Worm (Caenorhabditis elegans) whole organism, L2 larva: ENCODE measurements around the gene R01E6.5.

Experiments
- C34F6.9 ChIP-seq: fragments of 150-350 bp; optimal IDR thresholded peaks from 2 replicates; lab custom pipeline; 2014; ENCODE audit warnings: missing biosample characterization, missing genetic modification characterization
- F13H6.1 ChIP-seq: sonication (generic microtip); optimal IDR thresholded peaks from 2 replicates; lab custom pipeline; 2016; ENCODE audit warnings: missing genetic modification characterization, missing compliant biosample characterization
- R02D3.7 ChIP-seq: fragments of 150-350 bp; optimal IDR thresholded peaks from 2 replicates; lab custom pipeline; 2014; ENCODE audit warnings: missing biosample characterization, missing genetic modification characterization
- Y55F3AM.14 ChIP-seq: fragments of 200-800 bp; sonication (Bioruptor generic); optimal IDR thresholded peaks from 2 replicates; lab custom pipeline; 2018; ENCODE audit warnings: mild to moderate bottlenecking, missing genetic modification characterization, missing compliant biosample characterization
- ZK546.5 ChIP-seq: sonication (generic microtip); optimal IDR thresholded peaks from 2 replicates; lab custom pipeline; 2017; ENCODE audit warnings: missing biosample characterization, missing genetic modification characterization
- alr-1 ChIP-seq: fragments of 150-350 bp; optimal IDR thresholded peaks from 2 replicates; lab custom pipeline; 2014; ENCODE audit warnings: missing biosample characterization, missing genetic modification characterization
- aly-2 ChIP-seq: fragments of 150-350 bp; optimal IDR thresholded peaks from 2 replicates; lab custom pipeline; 2014; ENCODE audit warnings: missing biosample characterization, missing genetic modification characterization
- ama-1 ChIP-seq: fragments of 150-350 bp; optimal IDR thresholded peaks from 2 replicates; lab custom pipeline; 2018; ENCODE audit warnings: inconsistent platforms
- ceh-16 ChIP-seq: fragments of 150-350 bp; optimal IDR thresholded peaks from 2 replicates; lab custom pipeline; 2014; ENCODE audit warnings: missing biosample characterization, missing genetic modification characterization
- ceh-82 ChIP-seq: fragments of 150-350 bp; optimal IDR thresholded peaks from 2 replicates; lab custom pipeline; 2014; ENCODE audit warnings: missing biosample characterization, missing genetic modification characterization
- crh-2 ChIP-seq: sonication (generic microtip); optimal IDR thresholded peaks from 2 replicates; lab custom pipeline; 2017; ENCODE audit warnings: missing biosample characterization, missing genetic modification characterization
- egl-27 ChIP-seq: sonication (generic microtip); optimal IDR thresholded peaks from 3 replicates; lab custom pipeline; 2017; ENCODE audit warnings: missing biosample characterization, missing genetic modification reagents, missing genetic modification characterization
- elt-1 ChIP-seq: fragments of 150-350 bp; optimal IDR thresholded peaks from 2 replicates; lab custom pipeline; 2014; ENCODE audit warnings: missing biosample characterization, missing genetic modification characterization
- elt-3 ChIP-seq: sonication (generic microtip); optimal IDR thresholded peaks from 2 replicates; lab custom pipeline; 2017; ENCODE audit warnings: missing biosample characterization, missing genetic modification characterization
- fos-1 ChIP-seq: fragments of 150-350 bp; optimal IDR thresholded peaks from 2 replicates; lab custom pipeline; 2014; ENCODE audit warnings: missing biosample characterization, missing genetic modification characterization
- gmeb-1 ChIP-seq: fragments of 150-350 bp; optimal IDR thresholded peaks from 2 replicates; lab custom pipeline; 2014; ENCODE audit warnings: missing biosample characterization, missing genetic modification characterization
- lin-11 ChIP-seq: fragments of 150-350 bp; sonication (generic microtip); optimal IDR thresholded peaks from 2 replicates; lab custom pipeline; 2014; ENCODE audit warnings: missing biosample characterization, missing genetic modification characterization, inconsistent platforms, mixed read lengths
- lin-13 ChIP-seq: fragments of 150-350 bp; optimal IDR thresholded peaks from 2 replicates; lab custom pipeline; 2014; ENCODE audit warnings: missing biosample characterization, missing genetic modification reagents, missing genetic modification characterization
- lin-39 ChIP-seq: fragments of 150-350 bp; optimal IDR thresholded peaks from 2 replicates; lab custom pipeline; 2014; ENCODE audit warnings: missing biosample characterization, missing genetic modification reagents, missing genetic modification characterization
- lsy-2 ChIP-seq, 2 experiments: fragments of 150-350 bp in 1 of 2; sonication (generic microtip) in 1 of 2; optimal IDR thresholded peaks; 2 replicates each; lab custom pipeline; 2014 to 2017; ENCODE audit warnings: missing biosample characterization in 2 of 2, missing genetic modification characterization in 2 of 2
- mab-5 ChIP-seq: fragments of 150-350 bp; optimal IDR thresholded peaks from 2 replicates; lab custom pipeline; 2014; ENCODE audit warnings: missing biosample characterization, missing genetic modification characterization
- mbf-1 ChIP-seq: sonication (generic microtip); optimal IDR thresholded peaks from 2 replicates; lab custom pipeline; 2017; ENCODE audit warnings: missing biosample characterization, missing genetic modification characterization
- mdl-1 ChIP-seq, 2 experiments: fragments of 150-350 bp in 1 of 2; sonication (generic microtip) in 1 of 2; optimal IDR thresholded peaks; 2 replicates each; lab custom pipeline; 2017; ENCODE audit warnings: missing biosample characterization in 2 of 2, missing genetic modification characterization in 2 of 2
- nhr-10 ChIP-seq: sonication (generic microtip); optimal IDR thresholded peaks from 2 replicates; lab custom pipeline; 2017; ENCODE audit warnings: missing biosample characterization, missing genetic modification characterization
- nhr-11 ChIP-seq: fragments of 150-350 bp; optimal IDR thresholded peaks from 2 replicates; lab custom pipeline; 2014; ENCODE audit warnings: missing biosample characterization, missing genetic modification characterization
- nhr-12 ChIP-seq: fragments of 150-350 bp; optimal IDR thresholded peaks from 2 replicates; lab custom pipeline; 2014; ENCODE audit warnings: missing biosample characterization, missing genetic modification characterization
- nhr-129 ChIP-seq: fragments of 150-350 bp; optimal IDR thresholded peaks from 2 replicates; lab custom pipeline; 2014; ENCODE audit warnings: missing biosample characterization, missing genetic modification characterization
- nhr-21 ChIP-seq: fragments of 150-350 bp; optimal IDR thresholded peaks from 2 replicates; lab custom pipeline; 2014; ENCODE audit warnings: missing biosample characterization, missing genetic modification characterization
- nhr-23 ChIP-seq: fragments of 150-350 bp; optimal IDR thresholded peaks from 2 replicates; lab custom pipeline; 2014; ENCODE audit warnings: missing biosample characterization, missing genetic modification reagents, missing genetic modification characterization
- nhr-237 ChIP-seq: fragments of 150-350 bp; optimal IDR thresholded peaks from 2 replicates; lab custom pipeline; 2014; ENCODE audit warnings: missing biosample characterization, missing genetic modification characterization
- nhr-25 ChIP-seq: fragments of 150-350 bp; sonication (generic microtip); optimal IDR thresholded peaks from 3 replicates; lab custom pipeline; 2014; ENCODE audit warnings: missing biosample characterization, missing genetic modification characterization
- nhr-6 ChIP-seq: fragments of 150-350 bp; optimal IDR thresholded peaks from 2 replicates; lab custom pipeline; 2014; ENCODE audit warnings: missing biosample characterization, missing genetic modification characterization
- sem-4 ChIP-seq: fragments of 150-350 bp; optimal IDR thresholded peaks from 2 replicates; lab custom pipeline; 2014; ENCODE audit warnings: missing biosample characterization, missing genetic modification reagents, missing genetic modification characterization
- skn-1 ChIP-seq: sonication (generic microtip); optimal IDR thresholded peaks from 2 replicates; lab custom pipeline; 2017; ENCODE audit warnings: missing biosample characterization, missing genetic modification characterization
- sma-3 ChIP-seq: sonication (generic microtip); optimal IDR thresholded peaks from 2 replicates; lab custom pipeline; 2016; ENCODE audit warnings: missing genetic modification reagents, missing genetic modification characterization, missing compliant biosample characterization
- snpc-4 ChIP-seq: fragments of 150-350 bp; optimal IDR thresholded peaks from 2 replicates; lab custom pipeline; 2014; ENCODE audit warnings: missing biosample characterization, missing genetic modification characterization
- unc-55 ChIP-seq: fragments of 150-350 bp; sonication (generic microtip); optimal IDR thresholded peaks from 3 replicates; lab custom pipeline; 2014; ENCODE audit warnings: missing biosample characterization, missing genetic modification reagents, missing genetic modification characterization
- unc-62 ChIP-seq: fragments of 150-350 bp; optimal IDR thresholded peaks from 2 replicates; lab custom pipeline; 2014; ENCODE audit warnings: missing biosample characterization, missing genetic modification reagents, missing genetic modification characterization
- zag-1 ChIP-seq: fragments of 150-350 bp; optimal IDR thresholded peaks from 2 replicates; lab custom pipeline; 2014; ENCODE audit warnings: missing biosample characterization, missing genetic modification characterization
- ztf-1 ChIP-seq: fragments of 200-800 bp; sonication (Bioruptor generic); conservative IDR thresholded peaks from 2 replicates; pipeline ENCODE4 v1.3.6; 2022; ENCODE audit warnings: missing genetic modification characterization, missing compliant biosample characterization
- ztf-4 ChIP-seq: fragments of 150-350 bp; optimal IDR thresholded peaks from 2 replicates; lab custom pipeline; 2014; ENCODE audit warnings: missing biosample characterization, missing genetic modification characterization

Gene R01E6.5

ce11 chrX:13578483-13578882, 41.6 kb downstream of the R01E6.5 start, which contains the start of gene F54B11.11:
TSS of gene F54B11.11 (plus strand) at chrX:13578783.
- TF ChIP-seq nhr-10 (tag; lab: Kevin White, UChicago) (no peak), sem-4 (tag; lab: Kevin White, UChicago) (no peak), lin-11 (tag; lab: Kevin White, UChicago) (no peak), egl-27 (tag; lab: Kevin White, UChicago) (no peak), R02D3.7 (tag; lab: Kevin White, UChicago) (no peak)

- no peak for TF ChIP-seq alr-1
- TF ChIP-seq ZK546.5, result no peak
- no peak for TF ChIP-seq nhr-12 (tag; lab: Kevin White, UChicago)
- no peak for TF ChIP-seq snpc-4
- TF ChIP-seq elt-1 (tag; lab: Kevin White, UChicago), result no peak
- TF ChIP-seq ceh-82 (tag; lab: Kevin White, UChicago), result no peak
- TF ChIP-seq ztf-1, result no peak
- no peak for TF ChIP-seq lin-39
- TF ChIP-seq mdl-1 (tag; optimal IDR thresholded peaks at IDR 0.05; lab: Kevin White, UChicago), result no peak
- no peak for TF ChIP-seq ceh-16 (tag; lab: Kevin White, UChicago)
- no peak for TF ChIP-seq nhr-21
- TF ChIP-seq F13H6.1 (tag; lab: Kevin White, UChicago), result no peak
- no peak for TF ChIP-seq R02D3.7 (tag; lab: Kevin White, UChicago)
- TF ChIP-seq nhr-11 (tag; lab: Kevin White, UChicago), result no peak
- no peak for TF ChIP-seq aly-2
- no peak for TF ChIP-seq mbf-1 (tag; lab: Kevin White, UChicago)
- TF ChIP-seq elt-3, result no peak
- TF ChIP-seq sma-3, result no peak
- TF ChIP-seq unc-55 (GFP tag; lab: Kevin White, UChicago), result no peak
These were observed 45.0 kb downstream of the R01E6.5 start, which contains the start of gene F54B11.10 for ce11 chrX:13581820-13582219. TSS of gene F54B11.10 (plus strand) at chrX:13582120.

ce11 chrX:13583895-13584344, 47.1 kb downstream of the R01E6.5 start:
- peak; percentile 32 for TF ChIP-seq mab-5 (tag; lab: Kevin White, UChicago)
- TF ChIP-seq unc-55 (GFP tag; lab: Kevin White, UChicago), result peak; percentile 11
- no peak for TF ChIP-seq elt-3
- TF ChIP-seq unc-62 (GFP tag; lab: Kevin White, UChicago), result no peak
- TF ChIP-seq snpc-4, result no peak
- TF ChIP-seq alr-1, result no peak
- TF ChIP-seq lin-11 (tag; lab: Kevin White, UChicago), result peak; percentile 48
- no peak for TF ChIP-seq nhr-23 (tag; lab: Kevin White, UChicago)
- TF ChIP-seq nhr-237 (tag; lab: Kevin White, UChicago), result no peak
- peak in 1 of 2 experiments; percentile 12 for TF ChIP-seq lsy-2 (tag; optimal IDR thresholded peaks at IDR 0.05; lab: Kevin White, UChicago)
- peak; percentile 40 for TF ChIP-seq fos-1
- TF ChIP-seq sem-4 (tag; lab: Kevin White, UChicago), result peak; percentile 62
- TF ChIP-seq elt-1 (tag; lab: Kevin White, UChicago), result no peak
- no peak for TF ChIP-seq ceh-82 (tag; lab: Kevin White, UChicago)
- no peak for TF ChIP-seq gmeb-1 (tag; lab: Kevin White, UChicago)
- peak; percentile 73 for TF ChIP-seq ceh-16 (tag; lab: Kevin White, UChicago)
- no peak for TF ChIP-seq zag-1
- TF ChIP-seq ZK546.5, result no peak
- TF ChIP-seq R02D3.7 (tag; lab: Kevin White, UChicago), result no peak
- TF ChIP-seq aly-2, result no peak
- no peak for TF ChIP-seq ztf-4 (tag; lab: Kevin White, UChicago)
- TF ChIP-seq nhr-25, result peak; percentile 73
- peak; percentile 65 for TF ChIP-seq F13H6.1 (tag; lab: Kevin White, UChicago)
- no peak for TF ChIP-seq lin-13
- TF ChIP-seq C34F6.9 (tag; lab: Kevin White, UChicago), result no peak
- no peak for TF ChIP-seq lin-39
- no peak for TF ChIP-seq egl-27 (tag; lab: Kevin White, UChicago)
- peak; percentile 62 for TF ChIP-seq nhr-129 (tag; lab: Kevin White, UChicago)
- TF ChIP-seq ama-1 (lab: Kevin White, UChicago), result no peak
- no peak for TF ChIP-seq nhr-6 (tag; lab: Kevin White, UChicago)
- no peak for TF ChIP-seq crh-2 (tag; lab: Kevin White, UChicago)
- no peak for TF ChIP-seq Y55F3AM.14
- TF ChIP-seq skn-1, result no peak
